Worm (Caenorhabditis elegans) whole organism, L1 larva: ENCODE data around the gene ZK1058.9.

Experiments used
- C34B4.2 ChIP-seq: sonication (generic microtip); optimal IDR thresholded peaks from 2 replicates; lab custom pipeline; 2017; ENCODE audit warnings: mild to moderate bottlenecking, missing genetic modification characterization, missing compliant biosample characterization
- alr-1 ChIP-seq: fragments of 200-800 bp; sonication (Bioruptor generic); optimal IDR thresholded peaks from 2 replicates; lab custom pipeline; 2018; ENCODE audit warnings: borderline replicate concordance, mild to moderate bottlenecking, missing genetic modification characterization, missing compliant biosample characterization
- blmp-1 ChIP-seq: fragments of 150-350 bp; optimal IDR thresholded peaks from 2 replicates; lab custom pipeline; 2014; ENCODE audit warnings: missing biosample characterization, missing genetic modification characterization
- ceh-63 ChIP-seq: fragments of 200-800 bp; sonication (Bioruptor generic); optimal IDR thresholded peaks from 2 replicates; lab custom pipeline; 2018; ENCODE audit warnings: mild to moderate bottlenecking, missing genetic modification characterization, missing compliant biosample characterization
- ceh-82 ChIP-seq, 3 experiments: fragments of 150-350 bp in 1 of 3; sonication (generic microtip) in 2 of 3; optimal IDR thresholded peaks; 2 replicates each; lab custom pipeline; 2014 to 2017; ENCODE audit warnings: missing biosample characterization in 3 of 3, missing genetic modification characterization in 3 of 3
- ceh-88 ChIP-seq: fragments of 200-800 bp; sonication (Bioruptor generic); IDR thresholded peaks from 2 replicates; pipeline ENCODE4 v1.3.6; 2022; ENCODE audit warnings: missing genetic modification characterization, missing compliant biosample characterization
- ceh-90 ChIP-seq: sonication (generic microtip); optimal IDR thresholded peaks from 2 replicates; lab custom pipeline; 2016; ENCODE audit warnings: missing genetic modification characterization, missing compliant biosample characterization
- dpl-1 ChIP-seq, 3 experiments: fragments of 150-350 bp in 2 of 3; sonication (generic microtip) in 1 of 3; optimal IDR thresholded peaks; 2 replicates each; lab custom pipeline; 2014 to 2017; ENCODE audit warnings: missing biosample characterization in 3 of 3, missing genetic modification characterization in 3 of 3, missing genetic modification reagents in 3 of 3
- efl-1 ChIP-seq, 4 experiments: fragments of 150-350 bp; optimal IDR thresholded peaks in 3 of 4; peaks in 1 of 4; 1 replicate in 1 of 4; 2 replicates in 3 of 4; lab custom pipeline; 2014; ENCODE audit warnings: missing biosample characterization in 2 of 4, missing genetic modification characterization in 2 of 4, missing genetic modification reagents in 2 of 4
- egl-27 ChIP-seq, 2 experiments: fragments of 150-350 bp in 1 of 2; sonication (generic microtip); optimal IDR thresholded peaks; 3 replicates each; lab custom pipeline; 2017 to 2018; ENCODE audit warnings: missing biosample characterization in 2 of 2, missing genetic modification characterization in 2 of 2, missing genetic modification reagents in 2 of 2
- elt-3 ChIP-seq, 6 experiments: fragments of 150-350 bp in 1 of 6; sonication (generic microtip); optimal IDR thresholded peaks; 2 replicates each; lab custom pipeline; 2017 to 2018; ENCODE audit warnings: missing biosample characterization in 6 of 6, missing genetic modification characterization in 6 of 6, inconsistent platforms in 1 of 6
- fos-1 ChIP-seq: fragments of 150-350 bp; optimal IDR thresholded peaks from 2 replicates; lab custom pipeline; 2014; ENCODE audit warnings: missing biosample characterization, missing genetic modification characterization
- grh-1 ChIP-seq: fragments of 200-800 bp; sonication (Bioruptor generic); IDR thresholded peaks from 2 replicates; pipeline ENCODE4 v1.3.6; 2022; ENCODE audit warnings: missing genetic modification reagents, missing genetic modification characterization, missing compliant biosample characterization
- hlh-17 ChIP-seq: fragments of 200-800 bp; sonication (Bioruptor generic); optimal IDR thresholded peaks from 2 replicates; lab custom pipeline; 2018; ENCODE audit warnings: missing genetic modification characterization, mild to moderate bottlenecking, missing compliant biosample characterization, moderate library complexity, borderline replicate concordance
- hpl-2 ChIP-seq: fragments of 150-350 bp; optimal IDR thresholded peaks from 2 replicates; lab custom pipeline; 2014; ENCODE audit warnings: missing biosample characterization, missing genetic modification reagents, missing genetic modification characterization
- irx-1 ChIP-seq: sonication (generic microtip); optimal IDR thresholded peaks from 2 replicates; lab custom pipeline; 2016; ENCODE audit warnings: missing genetic modification characterization, missing compliant biosample characterization
- jun-1 ChIP-seq: fragments of 150-350 bp; optimal IDR thresholded peaks from 2 replicates; lab custom pipeline; 2014; ENCODE audit warnings: missing biosample characterization, missing genetic modification reagents, missing genetic modification characterization
- lin-13 ChIP-seq: fragments of 150-350 bp; optimal IDR thresholded peaks from 2 replicates; lab custom pipeline; 2014; ENCODE audit warnings: missing biosample characterization, missing genetic modification reagents, missing genetic modification characterization
- lin-35 ChIP-seq, 2 experiments: fragments of 150-350 bp; optimal IDR thresholded peaks; 2 replicates each; lab custom pipeline; 2014; ENCODE audit warnings: missing biosample characterization in 2 of 2, missing genetic modification characterization in 2 of 2, missing genetic modification reagents in 2 of 2
- lin-39 ChIP-seq: fragments of 150-350 bp; optimal IDR thresholded peaks from 2 replicates; lab custom pipeline; 2014; ENCODE audit warnings: missing biosample characterization, missing genetic modification reagents, missing genetic modification characterization
- lsy-2 ChIP-seq, 2 experiments: fragments of 150-350 bp; optimal IDR thresholded peaks; 2 replicates each; lab custom pipeline; 2014; ENCODE audit warnings: missing biosample characterization in 2 of 2, missing genetic modification characterization in 2 of 2
- mdl-1 ChIP-seq, 2 experiments: fragments of 150-350 bp; optimal IDR thresholded peaks; 2 replicates each; lab custom pipeline; 2014 to 2017; ENCODE audit warnings: missing biosample characterization in 2 of 2, missing genetic modification characterization in 2 of 2, inconsistent platforms in 1 of 2
- mep-1 ChIP-seq: fragments of 150-350 bp; optimal IDR thresholded peaks from 2 replicates; lab custom pipeline; 2014; ENCODE audit warnings: missing biosample characterization, missing genetic modification characterization
- nhr-11 ChIP-seq: fragments of 150-350 bp; optimal IDR thresholded peaks from 2 replicates; lab custom pipeline; 2014; ENCODE audit warnings: missing biosample characterization, missing genetic modification characterization
- nhr-12 ChIP-seq: sonication (generic microtip); optimal IDR thresholded peaks from 2 replicates; lab custom pipeline; 2017; ENCODE audit warnings: missing biosample characterization, missing genetic modification characterization
- nhr-19 ChIP-seq: fragments of 200-800 bp; sonication (Bioruptor generic); conservative IDR thresholded peaks from 2 replicates; pipeline ENCODE4 v1.3.6; 2022; ENCODE audit warnings: missing genetic modification characterization, missing compliant biosample characterization
- nhr-28 ChIP-seq: fragments of 150-350 bp; optimal IDR thresholded peaks from 2 replicates; lab custom pipeline; 2014; ENCODE audit warnings: missing biosample characterization, missing genetic modification characterization
- nhr-47 ChIP-seq: sonication (generic microtip); optimal IDR thresholded peaks from 2 replicates; lab custom pipeline; 2016; ENCODE audit warnings: mild to moderate bottlenecking, missing genetic modification characterization, moderate library complexity, missing compliant biosample characterization
- nhr-71 ChIP-seq: sonication (generic microtip); optimal IDR thresholded peaks from 2 replicates; lab custom pipeline; 2016; ENCODE audit warnings: mild to moderate bottlenecking, missing genetic modification characterization, moderate library complexity, missing compliant biosample characterization
- nhr-76 ChIP-seq: sonication (generic microtip); optimal IDR thresholded peaks from 2 replicates; lab custom pipeline; 2017; ENCODE audit warnings: missing biosample characterization, missing genetic modification characterization
- nhr-77 ChIP-seq: fragments of 150-350 bp; optimal IDR thresholded peaks from 2 replicates; lab custom pipeline; 2014; ENCODE audit warnings: missing biosample characterization, missing genetic modification characterization
- nhr-90 ChIP-seq: sonication (generic microtip); optimal IDR thresholded peaks from 2 replicates; lab custom pipeline; 2016; ENCODE audit warnings: mild to moderate bottlenecking, missing genetic modification characterization, missing compliant biosample characterization; ENCODE audit not compliant: poor library complexity
- pax-3 ChIP-seq: fragments of 200-800 bp; sonication (Bioruptor generic); optimal IDR thresholded peaks from 2 replicates; lab custom pipeline; 2018; ENCODE audit warnings: mild to moderate bottlenecking, missing genetic modification characterization, moderate library complexity, missing compliant biosample characterization
- pqm-1 ChIP-seq: sonication (generic microtip); optimal IDR thresholded peaks from 3 replicates; lab custom pipeline; 2017; ENCODE audit warnings: missing biosample characterization, missing genetic modification characterization
- rnt-1 ChIP-seq: sonication (generic microtip); optimal IDR thresholded peaks from 2 replicates; lab custom pipeline; 2016; ENCODE audit warnings: mild to moderate bottlenecking, missing genetic modification characterization, moderate library complexity, missing compliant biosample characterization
- skn-1 ChIP-seq: fragments of 150-350 bp; optimal IDR thresholded peaks from 2 replicates; lab custom pipeline; 2014; ENCODE audit warnings: missing biosample characterization, missing genetic modification characterization
- snpc-4 ChIP-seq: fragments of 150-350 bp; optimal IDR thresholded peaks from 2 replicates; lab custom pipeline; 2014; ENCODE audit warnings: missing biosample characterization, missing genetic modification characterization
- sptf-1 ChIP-seq: fragments of 150-350 bp; optimal IDR thresholded peaks from 2 replicates; lab custom pipeline; 2014; ENCODE audit warnings: missing biosample characterization, missing genetic modification characterization
- swsn-7 ChIP-seq: sonication (generic microtip); optimal IDR thresholded peaks from 2 replicates; lab custom pipeline; 2016; ENCODE audit warnings: missing genetic modification characterization, missing compliant biosample characterization
- tlp-1 ChIP-seq: fragments of 150-350 bp; optimal IDR thresholded peaks from 2 replicates; lab custom pipeline; 2014; ENCODE audit warnings: missing biosample characterization, missing genetic modification characterization
- unc-130 ChIP-seq: fragments of 150-350 bp; optimal IDR thresholded peaks from 2 replicates; lab custom pipeline; 2017; ENCODE audit warnings: missing biosample characterization, missing genetic modification characterization, inconsistent platforms
- unc-62 ChIP-seq: fragments of 150-350 bp; optimal IDR thresholded peaks from 2 replicates; lab custom pipeline; 2014; ENCODE audit warnings: missing biosample characterization, missing genetic modification reagents, missing genetic modification characterization
- unc-86 ChIP-seq: sonication (generic microtip); optimal IDR thresholded peaks from 2 replicates; lab custom pipeline; 2016; ENCODE audit warnings: missing genetic modification characterization, missing compliant biosample characterization
- vab-15 ChIP-seq: sonication (generic microtip); optimal IDR thresholded peaks from 2 replicates; lab custom pipeline; 2017; ENCODE audit warnings: missing genotype, mild to moderate bottlenecking, missing genetic modification characterization, missing compliant biosample characterization
- xbp-1 ChIP-seq: sonication (generic microtip); optimal IDR thresholded peaks from 2 replicates; lab custom pipeline; 2016; ENCODE audit warnings: missing genetic modification characterization, missing compliant biosample characterization
- zag-1 ChIP-seq: fragments of 150-350 bp; optimal IDR thresholded peaks from 2 replicates; lab custom pipeline; 2014; ENCODE audit warnings: missing biosample characterization, missing genetic modification characterization
- zip-4 ChIP-seq: fragments of 200-800 bp; sonication (Bioruptor generic); optimal IDR thresholded peaks from 2 replicates; lab custom pipeline; 2018; ENCODE audit warnings: mild to moderate bottlenecking, missing genetic modification characterization, moderate library complexity, missing compliant biosample characterization
- ztf-4 ChIP-seq: fragments of 150-350 bp; optimal IDR thresholded peaks from 2 replicates; lab custom pipeline; 2014; ENCODE audit warnings: missing biosample characterization, missing genetic modification characterization

The ZK1058.9 gene

DNA sequence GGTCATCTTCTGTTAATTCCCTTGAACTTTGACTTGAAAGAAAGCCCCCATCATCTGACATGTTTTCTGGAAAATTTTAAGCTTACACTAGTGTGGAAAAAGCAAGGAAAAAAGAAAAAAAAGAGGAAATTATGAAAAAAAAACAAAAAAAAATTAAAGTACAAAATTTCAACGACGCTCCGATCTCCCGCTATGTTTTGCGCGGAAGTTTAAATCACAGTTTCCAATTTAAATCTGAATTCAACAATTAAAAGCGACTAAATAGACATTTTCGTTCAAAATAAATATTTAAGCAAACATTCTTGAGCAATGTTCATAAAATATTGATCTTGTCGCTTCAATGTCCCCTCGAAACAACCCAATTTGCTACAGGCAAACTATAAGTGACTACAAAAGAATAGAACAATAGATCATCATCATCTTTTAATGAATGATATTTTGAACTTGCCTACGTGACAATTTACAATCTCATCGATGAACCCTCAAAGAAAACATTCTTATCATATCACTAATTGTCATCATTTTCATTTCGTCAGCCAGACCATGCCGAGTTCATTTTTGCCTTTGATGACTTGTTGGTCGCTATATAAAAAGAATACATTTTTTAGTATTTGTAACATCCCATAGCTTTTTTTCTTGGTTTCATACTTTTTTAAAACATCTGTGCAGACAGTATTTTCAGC, 4.2 kb downstream of the ZK1058.9 start, which contains the start of the genes metl-6 and nit-1:
Gene metl-6, minus strand, starts transcription at position 66 of the 683 bp plus-strand sequence.
Gene nit-1, plus strand, starts transcription at position 562 of the 683 bp plus-strand sequence.
- TF ChIP-seq pax-3 (tag; lab: Kevin White, UChicago) (no peak), nhr-11 (tag; lab: Kevin White, UChicago) (no peak), nhr-90 (no peak), hlh-17 (no peak), pqm-1 (tag; lab: Kevin White, UChicago) (no peak), rnt-1 (tag; lab: Kevin White, UChicago) (no peak), tlp-1 (tag; lab: Kevin White, UChicago) (no peak), skn-1 (tag; lab: Kevin White, UChicago) (peak; percentile 57), nhr-77 (tag; lab: Kevin White, UChicago) (no peak), irx-1 (tag; lab: Kevin White, UChicago) (no peak), grh-1 (GFP tag; lab: Robert Waterston, UW) (no peak), nhr-71 (tag; lab: Kevin White, UChicago) (peak; percentile 14), nhr-28 (tag; lab: Kevin White, UChicago) (no peak), nhr-76 (tag; lab: Kevin White, UChicago) (no peak), ztf-4 (tag; lab: Kevin White, UChicago) (no peak), alr-1 (tag; lab: Kevin White, UChicago) (no peak), unc-130 (no peak), mdl-1 (tag; optimal IDR thresholded peaks at IDR 0.05; lab: Kevin White, UChicago) (no peak), xbp-1 (tag; lab: Kevin White, UChicago) (no peak), fos-1 (tag; lab: Kevin White, UChicago) (no peak), lsy-2 (tag; optimal IDR thresholded peaks at IDR 0.05; lab: Kevin White, UChicago) (peak; percentile 23 to 54), mep-1 (tag; lab: Kevin White, UChicago) (no peak), blmp-1 (tag; lab: Kevin White, UChicago) (peak; percentile 42), ceh-90 (tag; lab: Kevin White, UChicago) (no peak), efl-1 (optimal IDR thresholded peaks at IDR 0.05; lab: Kevin White, UChicago) (peak in 1 of 2 experiments; percentile 79), efl-1 (GFP tag; optimal IDR thresholded peaks at IDR 0.05 in 1 of 2; lab: Kevin White, UChicago) (peak; percentile 85 to 98), egl-27 (tag; optimal IDR thresholded peaks at IDR 0.05; lab: Kevin White, UChicago) (no peak), snpc-4 (tag; lab: Kevin White, UChicago) (no peak), lin-35 (GFP tag; optimal IDR thresholded peaks at IDR 0.05; lab: Kevin White, UChicago) (peak; percentile 63 to 90), C34B4.2 (no peak), unc-62 (GFP tag; lab: Kevin White, UChicago) (no peak), lin-13 (GFP tag; lab: Kevin White, UChicago) (no peak), lin-39 (no peak), elt-3 (tag; optimal IDR thresholded peaks at IDR 0.05; lab: Kevin White, UChicago) (peak in 1 of 6 experiments; percentile 7), zag-1 (tag; lab: Kevin White, UChicago) (no peak), sptf-1 (tag; lab: Kevin White, UChicago) (no peak), ceh-88 (GFP tag; lab: Robert Waterston, UW) (no peak), nhr-47 (no peak), ceh-82 (tag; optimal IDR thresholded peaks at IDR 0.05; lab: Kevin White, UChicago) (no peak), nhr-12 (no peak), zip-4 (GFP tag; lab: Kevin White, UChicago) (no peak), nhr-19 (GFP tag; lab: Robert Waterston, UW) (no peak), hpl-2 (GFP tag; lab: Kevin White, UChicago) (no peak), dpl-1 (GFP tag; optimal IDR thresholded peaks at IDR 0.05; lab: Kevin White, UChicago) (peak; percentile 65 to 88 (median 78)), vab-15 (tag; lab: Kevin White, UChicago) (no peak), ceh-63 (GFP tag; lab: Kevin White, UChicago) (no peak), unc-86 (no peak), swsn-7 (tag; lab: Kevin White, UChicago) (no peak), jun-1 (tag; lab: Kevin White, UChicago) (no peak)
